Worm (Caenorhabditis elegans) whole organism, L4 larva: ENCODE results near the gene K07C11.7.

Source experiments
- R02D3.7 ChIP-seq: fragments of 150-350 bp; sonication (generic microtip); optimal IDR thresholded peaks from 3 replicates; lab custom pipeline; 2014; ENCODE audit warnings: missing biosample characterization, missing genetic modification characterization
- dmd-8 ChIP-seq: fragments of 200-800 bp; sonication (Bioruptor generic); IDR thresholded peaks from 2 replicates; pipeline ENCODE4 v1.3.6; 2022; ENCODE audit warnings: missing genetic modification characterization, missing compliant biosample characterization
- fos-1 ChIP-seq: fragments of 150-350 bp; optimal IDR thresholded peaks from 2 replicates; lab custom pipeline; 2014; ENCODE audit warnings: missing biosample characterization, missing genetic modification characterization
- lsy-2 ChIP-seq, 2 experiments: fragments of 150-350 bp in 1 of 2; sonication (generic microtip) in 1 of 2; optimal IDR thresholded peaks; 2 replicates each; lab custom pipeline; 2014 to 2017; ENCODE audit warnings: missing biosample characterization in 2 of 2, missing genetic modification characterization in 2 of 2

DNA sequence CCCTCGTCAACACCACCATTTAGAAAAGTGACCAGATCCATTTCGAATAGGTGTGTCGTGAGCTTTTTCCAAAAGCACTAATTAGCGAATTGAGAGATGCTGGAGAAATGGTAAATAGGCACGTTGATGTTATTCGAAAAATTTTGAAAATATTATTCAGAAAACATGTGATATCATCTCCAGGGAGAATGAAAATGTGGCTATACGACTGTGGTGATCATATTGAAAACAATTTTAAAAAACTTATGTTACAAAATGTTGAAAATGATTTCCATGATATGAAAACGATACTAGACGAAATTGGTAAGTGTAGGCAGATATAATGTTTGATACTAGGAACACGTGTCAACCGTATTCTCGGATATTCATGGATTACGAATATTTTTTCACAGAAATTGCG is 13.0 kb upstream of the K07C11.7 start, which contains the start of gene K07C11.10:
- TF ChIP-seq dmd-8 (GFP tag; lab: Robert Waterston, UW), result no peak
- TF ChIP-seq R02D3.7 (tag; lab: Kevin White, UChicago), result no peak
- no peak for TF ChIP-seq fos-1 (tag; lab: Kevin White, UChicago)
- TF ChIP-seq lsy-2 (tag; optimal IDR thresholded peaks at IDR 0.05; lab: Kevin White, UChicago), result no peak
